Worm (Caenorhabditis elegans): ENCODE results near the gene F46F2.5.

ce11 chrX:15236036-15236435, 26.5 kb upstream of the F46F2.5 start:
- no peak for TF ChIP-seq elt-3 (tag; optimal IDR thresholded peaks at IDR 0.05)
- no peak for TF ChIP-seq ceh-43 (GFP tag; optimal IDR thresholded peaks at IDR 0.05)
- TF ChIP-seq blmp-1 (tag; optimal IDR thresholded peaks at IDR 0.05): no peak
- no peak for TF ChIP-seq unc-62 (GFP tag; optimal IDR thresholded peaks at IDR 0.05)
- TF ChIP-seq lsy-2 (tag; optimal IDR thresholded peaks at IDR 0.05): no peak
- TF ChIP-seq nhr-237 (tag; optimal IDR thresholded peaks at IDR 0.05): no peak
- TF ChIP-seq nhr-76 (tag; optimal IDR thresholded peaks at IDR 0.05): no peak
- TF ChIP-seq flh-1 (GFP tag; optimal IDR thresholded peaks at IDR 0.05): no peak
- TF ChIP-seq nhr-28 (tag; optimal IDR thresholded peaks at IDR 0.05): no peak
- no peak for TF ChIP-seq nhr-12 (tag; optimal IDR thresholded peaks at IDR 0.05)
- TF ChIP-seq nhr-2 (tag; optimal IDR thresholded peaks at IDR 0.05): no peak
- no peak for TF ChIP-seq mep-1 (tag; optimal IDR thresholded peaks at IDR 0.05)
